Worm (Caenorhabditis elegans) whole organism, young adult: ENCODE results near the gene mes-4.

Source experiments
- B0019.2 ChIP-seq: fragments of 200-800 bp; sonication (Bioruptor generic); conservative IDR thresholded peaks from 2 replicates; pipeline ENCODE4 v1.3.6; 2022; ENCODE audit warnings: missing genetic modification reagents, missing genetic modification characterization, missing compliant biosample characterization
- B0336.3 ChIP-seq: fragments of 200-800 bp; sonication (Bioruptor generic); IDR thresholded peaks from 2 replicates; pipeline ENCODE4 v1.3.6; 2022; ENCODE audit warnings: missing genetic modification characterization, missing compliant biosample characterization
- C06A6.2 ChIP-seq: fragments of 200-800 bp; sonication (Bioruptor generic); conservative IDR thresholded peaks from 2 replicates; pipeline ENCODE4 v1.3.6; 2022; ENCODE audit warnings: missing genetic modification characterization, missing compliant biosample characterization
- F23B12.7 ChIP-seq: sonication (generic microtip); optimal IDR thresholded peaks from 2 replicates; lab custom pipeline; 2017; ENCODE audit warnings: missing genetic modification characterization, mild to moderate bottlenecking, missing compliant biosample characterization, antibody characterized with exemption, moderate library complexity; ENCODE audit not compliant: insufficient read depth
- F33H1.4 ChIP-seq: fragments of 200-800 bp; sonication (Bioruptor generic); IDR thresholded peaks from 2 replicates; pipeline ENCODE4 v1.3.6; 2022; ENCODE audit warnings: missing genetic modification reagents, missing genetic modification characterization, missing compliant biosample characterization
- F57A8.1 ChIP-seq: fragments of 200-800 bp; sonication (Bioruptor generic); optimal IDR thresholded peaks from 2 replicates; lab custom pipeline; 2018; ENCODE audit warnings: mild to moderate bottlenecking, missing genetic modification characterization, moderate library complexity, missing compliant biosample characterization
- K11D2.4 ChIP-seq: fragments of 200-800 bp; sonication (Bioruptor generic); IDR thresholded peaks from 2 replicates; pipeline ENCODE4 v1.3.6; 2022; ENCODE audit warnings: missing genetic modification reagents, missing genetic modification characterization, missing compliant biosample characterization
- T26A5.8 ChIP-seq: sonication (generic microtip); optimal IDR thresholded peaks from 2 replicates; lab custom pipeline; 2016; ENCODE audit warnings: missing genetic modification characterization, missing compliant biosample characterization
- Y56A3A.18 ChIP-seq: fragments of 200-800 bp; sonication (Bioruptor generic); IDR thresholded peaks from 2 replicates; pipeline ENCODE4 v1.3.6; 2022; ENCODE audit warnings: missing genetic modification reagents, missing genetic modification characterization, missing compliant biosample characterization
- Y67H2A.10 ChIP-seq: fragments of 200-800 bp; sonication (Bioruptor generic); conservative IDR thresholded peaks from 2 replicates; pipeline ENCODE4 v1.3.6; 2022; ENCODE audit warnings: missing genetic modification reagents, missing genetic modification characterization, missing compliant biosample characterization
- Y95B8A.8 ChIP-seq: fragments of 200-800 bp; sonication (Bioruptor generic); IDR thresholded peaks from 2 replicates; pipeline ENCODE4 v1.3.6; 2022; ENCODE audit warnings: missing genetic modification reagents, missing genetic modification characterization, missing compliant biosample characterization
- aptf-2 ChIP-seq: fragments of 200-800 bp; sonication (Bioruptor generic); conservative IDR thresholded peaks from 2 replicates; pipeline ENCODE4 v1.3.6; 2022; ENCODE audit warnings: missing genetic modification reagents, missing genetic modification characterization, missing compliant biosample characterization
- attf-3 ChIP-seq: fragments of 200-800 bp; sonication (Bioruptor generic); conservative IDR thresholded peaks from 2 replicates; pipeline ENCODE4 v1.3.6; 2022; ENCODE audit warnings: missing genetic modification reagents, missing genetic modification characterization, missing compliant biosample characterization
- dox-1 ChIP-seq: fragments of 200-800 bp; sonication (Bioruptor generic); IDR thresholded peaks from 2 replicates; pipeline ENCODE4 v1.3.6; 2022; ENCODE audit warnings: missing genetic modification reagents, missing genetic modification characterization, missing compliant biosample characterization
- egrh-3 ChIP-seq: fragments of 200-800 bp; sonication (Bioruptor generic); IDR thresholded peaks from 2 replicates; pipeline ENCODE4 v1.3.6; 2022; ENCODE audit warnings: missing genetic modification reagents, missing genetic modification characterization, missing compliant biosample characterization
- fkh-3 ChIP-seq: sonication (generic microtip); optimal IDR thresholded peaks from 2 replicates; lab custom pipeline; 2016; ENCODE audit warnings: mild to moderate bottlenecking, missing genetic modification characterization, missing compliant biosample characterization
- hlh-12 ChIP-seq: sonication (generic microtip); optimal IDR thresholded peaks from 2 replicates; lab custom pipeline; 2016; ENCODE audit warnings: missing genetic modification characterization, missing compliant biosample characterization
- hrde-1 ChIP-seq: sonication (generic microtip); optimal IDR thresholded peaks from 2 replicates; lab custom pipeline; 2016; ENCODE audit warnings: missing genetic modification characterization, mild to moderate bottlenecking, missing compliant biosample characterization, moderate library complexity, missing genotype, missing genetic modification reagents, borderline replicate concordance
- lir-1 ChIP-seq: fragments of 200-800 bp; sonication (Bioruptor generic); conservative IDR thresholded peaks from 2 replicates; pipeline ENCODE4 v1.3.6; 2022; ENCODE audit warnings: missing genetic modification reagents, missing genetic modification characterization, missing compliant biosample characterization
- lsy-27 ChIP-seq: sonication (generic microtip); optimal IDR thresholded peaks from 2 replicates; lab custom pipeline; 2017; ENCODE audit warnings: missing genetic modification characterization, mild to moderate bottlenecking, missing compliant biosample characterization, antibody characterized with exemption, missing genotype, borderline replicate concordance; ENCODE audit not compliant: insufficient read depth
- mxl-1 ChIP-seq: sonication (generic microtip); optimal IDR thresholded peaks from 2 replicates; lab custom pipeline; 2016; ENCODE audit warnings: missing genetic modification characterization, missing compliant biosample characterization
- nfya-2 ChIP-seq: fragments of 200-800 bp; sonication (Bioruptor generic); IDR thresholded peaks from 2 replicates; pipeline ENCODE4 v1.3.6; 2022; ENCODE audit warnings: missing genetic modification reagents, missing genetic modification characterization, missing compliant biosample characterization
- nhr-179 ChIP-seq: sonication (generic microtip); optimal IDR thresholded peaks from 2 replicates; lab custom pipeline; 2016; ENCODE audit warnings: mild to moderate bottlenecking, missing genetic modification characterization, missing compliant biosample characterization
- nhr-27 ChIP-seq: fragments of 200-800 bp; sonication (Bioruptor generic); optimal IDR thresholded peaks from 2 replicates; lab custom pipeline; 2018; ENCODE audit warnings: mild to moderate bottlenecking, missing genetic modification characterization, moderate library complexity, missing compliant biosample characterization
- nhr-80 ChIP-seq: sonication (generic microtip); optimal IDR thresholded peaks from 2 replicates; lab custom pipeline; 2016; ENCODE audit warnings: missing genetic modification characterization, missing compliant biosample characterization
- nhr-90 ChIP-seq: sonication (generic microtip); optimal IDR thresholded peaks from 2 replicates; lab custom pipeline; 2016; ENCODE audit warnings: missing genotype, mild to moderate bottlenecking, missing genetic modification characterization, missing compliant biosample characterization
- pha-4 ChIP-seq: fragments of 150-350 bp; sonication (generic microtip); optimal IDR thresholded peaks from 2 replicates; lab custom pipeline; 2014; ENCODE audit warnings: missing biosample characterization, missing genetic modification reagents, missing genetic modification characterization
- rcor-1 ChIP-seq: fragments of 200-800 bp; sonication (Bioruptor generic); IDR thresholded peaks from 2 replicates; pipeline ENCODE4 v1.3.6; 2022; ENCODE audit warnings: missing genetic modification reagents, missing genetic modification characterization, missing compliant biosample characterization
- rec-8 ChIP-seq, 2 experiments: sonication (generic microtip); optimal IDR thresholded peaks; 2 replicates each; lab custom pipeline; 2016; ENCODE audit warnings: mild to moderate bottlenecking in 2 of 2, missing genetic modification characterization in 2 of 2, missing genetic modification reagents in 2 of 2, missing genotype in 2 of 2, missing biosample characterization in 1 of 2, missing compliant biosample characterization in 1 of 2, moderate library complexity in 1 of 2
- rpc-1 ChIP-seq, 2 experiments: fragments of 150-350 bp in 1 of 2; sonication (generic microtip) in 1 of 2; optimal IDR thresholded peaks; 2 replicates each; lab custom pipeline; 2014 to 2018; ENCODE audit warnings: missing biosample characterization in 1 of 2, missing genetic modification characterization in 1 of 2, missing genetic modification reagents in 1 of 2, missing genotype in 1 of 2
- snpc-1.3 ChIP-seq: sonication (generic microtip); optimal IDR thresholded peaks from 2 replicates; lab custom pipeline; 2017; ENCODE audit warnings: missing genetic modification characterization, mild to moderate bottlenecking, missing compliant biosample characterization, antibody characterized with exemption, moderate library complexity, missing genotype, missing genetic modification reagents; ENCODE audit not compliant: insufficient read depth
- tbp1 ChIP-seq: fragments of 200-800 bp; sonication (Bioruptor generic); optimal IDR thresholded peaks from 2 replicates; lab custom pipeline; 2018; ENCODE audit warnings: mild to moderate bottlenecking, missing genetic modification characterization, missing compliant biosample characterization
- unc-62 ChIP-seq: fragments of 150-350 bp; optimal IDR thresholded peaks from 2 replicates; lab custom pipeline; 2014; ENCODE audit warnings: missing biosample characterization, missing genetic modification reagents, missing genetic modification characterization
- ztf-22 ChIP-seq: fragments of 200-800 bp; sonication (Bioruptor generic); optimal IDR thresholded peaks from 2 replicates; lab custom pipeline; 2018; ENCODE audit warnings: mild to moderate bottlenecking, missing genetic modification characterization, moderate library complexity, missing compliant biosample characterization
- ztf-25 ChIP-seq: fragments of 200-800 bp; sonication (Bioruptor generic); IDR thresholded peaks from 2 replicates; pipeline ENCODE4 v1.3.6; 2022; ENCODE audit warnings: missing genetic modification reagents, missing genetic modification characterization, missing compliant biosample characterization

Gene mes-4

ce11 chrV:13423608-13424007, 13.7 kb downstream of the mes-4 start, which contains the start of gene srv-10:
TSS of gene srv-10 (plus strand) at chrV:13423908.
- TF ChIP-seq mxl-1 (tag; lab: Kevin White, UChicago), result no peak
- no peak for TF ChIP-seq nhr-90 (tag; lab: Kevin White, UChicago)
- TF ChIP-seq attf-3 (GFP tag; lab: Robert Waterston, UW), result no peak
- TF ChIP-seq, all 124 proteins: peak for 0

- TF ChIP-seq nfya-2 (GFP tag; lab: Robert Waterston, UW) (no peak), unc-62 (GFP tag; lab: Kevin White, UChicago) (no peak), Y95B8A.8 (GFP tag; lab: Robert Waterston, UW) (no peak), rpc-1 (optimal IDR thresholded peaks at IDR 0.05; lab: Kevin White, UChicago) (no peak), rpc-1 (tag; optimal IDR thresholded peaks at IDR 0.05; lab: Kevin White, UChicago) (no peak), hlh-12 (tag; lab: Kevin White, UChicago) (no peak), pha-4 (no peak), ztf-22 (no peak), mxl-1 (tag; lab: Kevin White, UChicago) (no peak), F23B12.7 (tag; lab: Kevin White, UChicago) (no peak), dox-1 (GFP tag; lab: Robert Waterston, UW) (no peak), aptf-2 (GFP tag; lab: Robert Waterston, UW) (no peak)
These were observed 14.3 kb downstream of the mes-4 start, which contains the start of gene srv-9 for ce11 chrV:13423045-13423444. TSS of gene srv-9 (minus strand) at chrV:13423145.

ce11 chrV:13421697-13422096, 15.6 kb downstream of the mes-4 start:
- TF ChIP-seq nhr-80 (tag; lab: Kevin White, UChicago) (peak; percentile 86), ztf-25 (no peak), egrh-3 (GFP tag; lab: Robert Waterston, UW) (no peak), fkh-3 (tag; lab: Kevin White, UChicago) (no peak)
- TF ChIP-seq, all 124 proteins: peak for 1

- TF ChIP-seq T26A5.8 (tag; lab: Kevin White, UChicago), result no peak
- TF ChIP-seq lir-1 (GFP tag; lab: Robert Waterston, UW), result no peak
- no peak for TF ChIP-seq K11D2.4
- TF ChIP-seq rcor-1 (GFP tag; lab: Robert Waterston, UW), result no peak
- TF ChIP-seq attf-3 (GFP tag; lab: Robert Waterston, UW), result no peak
- no peak for TF ChIP-seq Y95B8A.8 (GFP tag; lab: Robert Waterston, UW)
- no peak for TF ChIP-seq F57A8.1
- no peak for TF ChIP-seq nhr-90 (tag; lab: Kevin White, UChicago)
- no peak for TF ChIP-seq lsy-27 (tag; lab: Kevin White, UChicago)
- TF ChIP-seq nhr-179 (tag; lab: Kevin White, UChicago), result no peak
- TF ChIP-seq F33H1.4 (GFP tag; lab: Robert Waterston, UW), result no peak
- TF ChIP-seq B0019.2, result no peak
These were observed 16.7 kb downstream of the mes-4 start, which contains the start of gene srv-8 for ce11 chrV:13420640-13421039. TSS of gene srv-8 (minus strand) at chrV:13420740.

ce11 chrV:13417513-13417912, 19.8 kb downstream of the mes-4 start, which contains the start of gene F53F1.6:
TSS of gene F53F1.6 (minus strand) at chrV:13417613.
- TF ChIP-seq C06A6.2 (no peak), nhr-27 (tag; lab: Kevin White, UChicago) (no peak), rec-8 (tag; optimal IDR thresholded peaks at IDR 0.05; lab: Kevin White, UChicago) (no peak), hlh-12 (tag; lab: Kevin White, UChicago) (no peak), Y56A3A.18 (GFP tag; lab: Robert Waterston, UW) (no peak), nhr-179 (tag; lab: Kevin White, UChicago) (no peak), B0336.3 (GFP tag; lab: Robert Waterston, UW) (no peak), Y67H2A.10 (GFP tag; lab: Robert Waterston, UW) (no peak), snpc-1.3 (tag; lab: Kevin White, UChicago) (no peak), hrde-1 (tag; lab: Kevin White, UChicago) (no peak), mxl-1 (tag; lab: Kevin White, UChicago) (no peak), tbp1 (GFP tag; lab: Kevin White, UChicago) (no peak)
